Worm (Caenorhabditis elegans) whole organism, L1 larva: ENCODE results near the gene sru-19.

Experiments
- C16A3.4 ChIP-seq: fragments of 150-350 bp; optimal IDR thresholded peaks from 2 replicates; lab custom pipeline; 2014; ENCODE audit warnings: missing biosample characterization, missing genetic modification characterization
- F16B12.6 ChIP-seq: fragments of 150-350 bp; optimal IDR thresholded peaks from 2 replicates; lab custom pipeline; 2014; ENCODE audit warnings: missing biosample characterization, missing genetic modification characterization
- alr-1 ChIP-seq: fragments of 200-800 bp; sonication (Bioruptor generic); optimal IDR thresholded peaks from 2 replicates; lab custom pipeline; 2018; ENCODE audit warnings: borderline replicate concordance, mild to moderate bottlenecking, missing genetic modification characterization, missing compliant biosample characterization
- aly-2 ChIP-seq: fragments of 150-350 bp; optimal IDR thresholded peaks from 2 replicates; lab custom pipeline; 2014; ENCODE audit warnings: missing biosample characterization, missing genetic modification characterization
- blmp-1 ChIP-seq: fragments of 150-350 bp; optimal IDR thresholded peaks from 2 replicates; lab custom pipeline; 2014; ENCODE audit warnings: missing biosample characterization, missing genetic modification characterization
- ces-1 ChIP-seq: fragments of 150-350 bp; optimal IDR thresholded peaks from 2 replicates; lab custom pipeline; 2014; ENCODE audit warnings: missing biosample characterization, missing genetic modification reagents, missing genetic modification characterization
- dpl-1 ChIP-seq, 3 experiments: fragments of 150-350 bp in 2 of 3; sonication (generic microtip) in 1 of 3; optimal IDR thresholded peaks; 2 replicates each; lab custom pipeline; 2014 to 2017; ENCODE audit warnings: missing biosample characterization in 3 of 3, missing genetic modification characterization in 3 of 3, missing genetic modification reagents in 3 of 3
- efl-1 ChIP-seq, 4 experiments: fragments of 150-350 bp; optimal IDR thresholded peaks in 3 of 4; peaks in 1 of 4; 1 replicate in 1 of 4; 2 replicates in 3 of 4; lab custom pipeline; 2014; ENCODE audit warnings: missing biosample characterization in 2 of 4, missing genetic modification characterization in 2 of 4, missing genetic modification reagents in 2 of 4
- efl-3 ChIP-seq: fragments of 200-800 bp; sonication (Bioruptor generic); optimal IDR thresholded peaks from 2 replicates; lab custom pipeline; 2018; ENCODE audit warnings: mild to moderate bottlenecking, missing genetic modification characterization, missing compliant biosample characterization
- elt-2 ChIP-seq: sonication (generic microtip); optimal IDR thresholded peaks from 2 replicates; lab custom pipeline; 2016; ENCODE audit warnings: missing genetic modification characterization, mild to moderate bottlenecking, inconsistent platforms, missing compliant biosample characterization, missing genetic modification reagents
- ets-5 ChIP-seq: fragments of 200-800 bp; sonication (Bioruptor generic); IDR thresholded peaks from 2 replicates; pipeline ENCODE4 v1.3.6; 2022; ENCODE audit warnings: missing genetic modification characterization, missing compliant biosample characterization
- fkh-10 ChIP-seq: sonication (generic microtip); optimal IDR thresholded peaks from 2 replicates; lab custom pipeline; 2017; ENCODE audit warnings: missing biosample characterization, missing genetic modification reagents, missing genetic modification characterization
- fkh-4 ChIP-seq: sonication (generic microtip); optimal IDR thresholded peaks from 2 replicates; lab custom pipeline; 2016; ENCODE audit warnings: missing compliant biosample characterization, missing genetic modification characterization, borderline replicate concordance
- fos-1 ChIP-seq: fragments of 150-350 bp; optimal IDR thresholded peaks from 2 replicates; lab custom pipeline; 2014; ENCODE audit warnings: missing biosample characterization, missing genetic modification characterization
- jun-1 ChIP-seq: fragments of 150-350 bp; optimal IDR thresholded peaks from 2 replicates; lab custom pipeline; 2014; ENCODE audit warnings: missing biosample characterization, missing genetic modification reagents, missing genetic modification characterization
- lin-14 ChIP-seq: fragments of 200-800 bp; sonication (Bioruptor generic); optimal IDR thresholded peaks from 2 replicates; lab custom pipeline; 2018; ENCODE audit warnings: mild to moderate bottlenecking, missing genetic modification characterization, moderate library complexity, missing compliant biosample characterization
- lin-35 ChIP-seq, 2 experiments: fragments of 150-350 bp; optimal IDR thresholded peaks; 2 replicates each; lab custom pipeline; 2014; ENCODE audit warnings: missing biosample characterization in 2 of 2, missing genetic modification characterization in 2 of 2, missing genetic modification reagents in 2 of 2
- lin-39 ChIP-seq: fragments of 150-350 bp; optimal IDR thresholded peaks from 2 replicates; lab custom pipeline; 2014; ENCODE audit warnings: missing biosample characterization, missing genetic modification reagents, missing genetic modification characterization
- mab-9 ChIP-seq: fragments of 200-800 bp; sonication (Bioruptor generic); IDR thresholded peaks from 2 replicates; pipeline ENCODE4 v1.3.6; 2022; ENCODE audit warnings: missing genetic modification reagents, missing genetic modification characterization, missing compliant biosample characterization
- mef-2 ChIP-seq: fragments of 150-350 bp; optimal IDR thresholded peaks from 2 replicates; lab custom pipeline; 2014; ENCODE audit warnings: missing biosample characterization, missing genetic modification characterization
- nhr-71 ChIP-seq: sonication (generic microtip); optimal IDR thresholded peaks from 2 replicates; lab custom pipeline; 2016; ENCODE audit warnings: mild to moderate bottlenecking, missing genetic modification characterization, moderate library complexity, missing compliant biosample characterization
- nhr-77 ChIP-seq: fragments of 150-350 bp; optimal IDR thresholded peaks from 2 replicates; lab custom pipeline; 2014; ENCODE audit warnings: missing biosample characterization, missing genetic modification characterization
- nhr-84 ChIP-seq: sonication (generic microtip); optimal IDR thresholded peaks from 2 replicates; lab custom pipeline; 2017; ENCODE audit warnings: missing biosample characterization, missing genetic modification characterization
- nhr-85 ChIP-seq: sonication (generic microtip); peaks from one replicate; lab custom pipeline; 2016; ENCODE audit warnings: missing genetic modification characterization, inconsistent platforms, missing compliant biosample characterization
- pag-3 ChIP-seq: sonication (generic microtip); optimal IDR thresholded peaks from 2 replicates; lab custom pipeline; 2017; ENCODE audit warnings: missing genetic modification characterization, mild to moderate bottlenecking, missing compliant biosample characterization, antibody characterized with exemption, borderline replicate concordance; ENCODE audit not compliant: insufficient read depth
- pax-3 ChIP-seq: fragments of 200-800 bp; sonication (Bioruptor generic); optimal IDR thresholded peaks from 2 replicates; lab custom pipeline; 2018; ENCODE audit warnings: mild to moderate bottlenecking, missing genetic modification characterization, moderate library complexity, missing compliant biosample characterization
- sox-4 ChIP-seq: sonication (generic microtip); optimal IDR thresholded peaks from 2 replicates; lab custom pipeline; 2016; ENCODE audit warnings: missing genetic modification characterization, missing compliant biosample characterization
- sup-37 ChIP-seq: fragments of 200-800 bp; sonication (Bioruptor generic); optimal IDR thresholded peaks from 2 replicates; lab custom pipeline; 2018; ENCODE audit warnings: mild to moderate bottlenecking, missing genetic modification characterization, missing compliant biosample characterization
- tlp-1 ChIP-seq: fragments of 150-350 bp; optimal IDR thresholded peaks from 2 replicates; lab custom pipeline; 2014; ENCODE audit warnings: missing biosample characterization, missing genetic modification characterization
- unc-30 ChIP-seq: sonication (generic microtip); optimal IDR thresholded peaks from 2 replicates; lab custom pipeline; 2017; ENCODE audit warnings: missing biosample characterization, missing genetic modification characterization
- unc-62 ChIP-seq: fragments of 150-350 bp; optimal IDR thresholded peaks from 2 replicates; lab custom pipeline; 2014; ENCODE audit warnings: missing biosample characterization, missing genetic modification reagents, missing genetic modification characterization
- vab-15 ChIP-seq: sonication (generic microtip); optimal IDR thresholded peaks from 2 replicates; lab custom pipeline; 2017; ENCODE audit warnings: missing genotype, mild to moderate bottlenecking, missing genetic modification characterization, missing compliant biosample characterization
- ztf-4 ChIP-seq: fragments of 150-350 bp; optimal IDR thresholded peaks from 2 replicates; lab custom pipeline; 2014; ENCODE audit warnings: missing biosample characterization, missing genetic modification characterization

Gene sru-19

DNA sequence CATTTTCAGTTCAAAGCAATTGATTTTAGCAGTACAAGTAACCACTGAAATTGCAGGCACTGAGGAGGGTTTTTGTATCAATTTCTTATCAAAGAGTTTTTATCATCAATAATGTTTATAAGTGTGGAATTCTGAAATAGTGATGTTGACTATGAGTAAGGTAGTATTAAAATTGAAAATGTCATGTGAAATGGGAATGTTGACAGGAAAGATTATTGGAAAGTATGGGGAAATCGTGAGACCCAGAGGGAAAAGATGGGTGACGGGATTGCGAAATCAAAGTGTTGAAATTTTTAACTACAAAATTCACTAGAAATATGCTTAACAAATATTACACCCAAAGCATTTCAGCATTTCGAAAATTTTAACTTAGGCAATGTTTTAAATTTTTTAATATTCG lies 28.9 kb downstream of the sru-19 start, which contains the start of gene F53B2.8 (continued):
- no peak for TF ChIP-seq ets-5

- peak; percentile 11 for TF ChIP-seq nhr-85 (tag; lab: Kevin White, UChicago)
- no peak for TF ChIP-seq C16A3.4 (tag; lab: Kevin White, UChicago)
- TF ChIP-seq, all 84 proteins: peak for 1
Measured at ce11 chrIV:12531047-12531446, 32.7 kb downstream of the sru-19 start, which contains the start of gene F53B2.5. Gene F53B2.5, minus strand, starts transcription at chrIV:12531147.

ce11 chrIV:12531464-12531863 lies 33.1 kb downstream of the sru-19 start:
- no peak for TF ChIP-seq sox-4 (tag; lab: Kevin White, UChicago)
- no peak for TF ChIP-seq nhr-84
- TF ChIP-seq pax-3 (tag; lab: Kevin White, UChicago): no peak
- no peak for TF ChIP-seq efl-1 (optimal IDR thresholded peaks at IDR 0.05; lab: Kevin White, UChicago)
- TF ChIP-seq efl-1 (GFP tag; optimal IDR thresholded peaks at IDR 0.05 in 1 of 2; lab: Kevin White, UChicago): peak in 1 of 2 experiments; percentile 66
- TF ChIP-seq fos-1 (tag; lab: Kevin White, UChicago): no peak
- TF ChIP-seq unc-30 (tag; lab: Kevin White, UChicago): no peak
- peak; percentile 1 for TF ChIP-seq lin-14
- no peak for TF ChIP-seq ztf-4 (tag; lab: Kevin White, UChicago)
- TF ChIP-seq mef-2 (tag; lab: Kevin White, UChicago): no peak
- no peak for TF ChIP-seq C16A3.4 (tag; lab: Kevin White, UChicago)
- no peak for TF ChIP-seq elt-2 (tag; lab: Kevin White, UChicago)
- TF ChIP-seq lin-39 (tag; lab: Kevin White, UChicago): no peak
- no peak for TF ChIP-seq unc-62 (GFP tag; lab: Kevin White, UChicago)
- TF ChIP-seq mab-9 (GFP tag; lab: Robert Waterston, UW): no peak
- no peak for TF ChIP-seq pag-3 (tag; lab: Kevin White, UChicago)

- TF ChIP-seq unc-62 (GFP tag; lab: Kevin White, UChicago) (no peak), nhr-71 (tag; lab: Kevin White, UChicago) (no peak), sup-37 (GFP tag; lab: Kevin White, UChicago) (no peak), aly-2 (tag; lab: Kevin White, UChicago) (no peak), fos-1 (tag; lab: Kevin White, UChicago) (no peak), nhr-77 (tag; lab: Kevin White, UChicago) (no peak), jun-1 (tag; lab: Kevin White, UChicago) (no peak), tlp-1 (no peak), pag-3 (tag; lab: Kevin White, UChicago) (no peak), alr-1 (tag; lab: Kevin White, UChicago) (no peak), lin-39 (tag; lab: Kevin White, UChicago) (no peak), fkh-4 (tag; lab: Kevin White, UChicago) (no peak), elt-2 (tag; lab: Kevin White, UChicago) (no peak), pax-3 (tag; lab: Kevin White, UChicago) (no peak), F16B12.6 (tag; lab: Kevin White, UChicago) (no peak), ces-1 (GFP tag; lab: Kevin White, UChicago) (no peak)
Measured at ce11 chrIV:12536358-12536757, 38.0 kb downstream of the sru-19 start.

DNA sequence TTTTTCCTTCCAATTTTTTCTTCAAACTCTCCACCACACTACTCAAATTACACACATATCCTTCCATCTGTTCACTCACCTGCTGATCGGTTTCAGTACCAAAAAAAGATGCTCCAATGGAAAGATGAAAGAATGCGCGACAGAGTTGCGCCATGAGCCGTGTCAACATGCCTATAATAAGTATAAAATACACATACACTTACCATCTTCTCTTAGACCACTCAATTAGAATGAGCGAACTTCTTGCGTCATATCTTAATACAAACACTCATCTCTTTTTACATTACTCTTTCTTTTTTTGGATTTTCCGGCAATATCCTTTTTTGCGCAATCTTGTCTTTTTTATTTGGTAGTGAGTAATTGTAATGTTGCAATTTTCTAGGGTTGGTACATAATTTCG lies 39.4 kb downstream of the sru-19 start:
- TF ChIP-seq unc-62 (GFP tag; lab: Kevin White, UChicago): no peak
- no peak for TF ChIP-seq vab-15 (tag; lab: Kevin White, UChicago)
- no peak for TF ChIP-seq efl-3 (GFP tag; lab: Kevin White, UChicago)
- no peak for TF ChIP-seq nhr-84
- no peak for TF ChIP-seq lin-35 (GFP tag; optimal IDR thresholded peaks at IDR 0.05; lab: Kevin White, UChicago)

ce11 chrIV:12540242-12540641 lies 41.9 kb downstream of the sru-19 start:
- TF ChIP-seq vab-15 (tag; lab: Kevin White, UChicago) (no peak), ets-5 (no peak), C16A3.4 (tag; lab: Kevin White, UChicago) (no peak), nhr-85 (tag; lab: Kevin White, UChicago) (peak; percentile 84), dpl-1 (GFP tag; optimal IDR thresholded peaks at IDR 0.05; lab: Kevin White, UChicago) (no peak), unc-30 (tag; lab: Kevin White, UChicago) (no peak), blmp-1 (peak; percentile 13), fkh-10 (GFP tag; lab: Kevin White, UChicago) (no peak), lin-14 (peak; percentile 13)
